Worm (Caenorhabditis elegans) whole organism, L1 larva: ENCODE data around the gene F17C8.7.
"Not testable (repeated sequence)": the region's sequence is repeated elsewhere in the genome, so short reads cannot be mapped to it uniquely, and the experiment has no call there.

Experiments
- ama-1 ChIP-seq: fragments of 150-350 bp; optimal IDR thresholded peaks from 2 replicates; lab custom pipeline; 2014
- elt-2 ChIP-seq: sonication (generic microtip); optimal IDR thresholded peaks from 2 replicates; lab custom pipeline; 2016; ENCODE audit warnings: missing genetic modification characterization, mild to moderate bottlenecking, inconsistent platforms, missing compliant biosample characterization, missing genetic modification reagents
- nhr-237 ChIP-seq: fragments of 150-350 bp; optimal IDR thresholded peaks from 2 replicates; lab custom pipeline; 2014; ENCODE audit warnings: missing biosample characterization, missing genetic modification characterization
- nhr-76 ChIP-seq: sonication (generic microtip); optimal IDR thresholded peaks from 2 replicates; lab custom pipeline; 2017; ENCODE audit warnings: missing biosample characterization, missing genetic modification characterization

- not testable (repeated sequence) for TF ChIP-seq elt-2 (tag; lab: Kevin White, UChicago); nhr-237 (tag; lab: Kevin White, UChicago); nhr-76; ama-1 (lab: Kevin White, UChicago)
Measured at ce11 chrIII:4742620-4743019, 7.1 kb downstream of the F17C8.7 start, which contains the start of gene twk-6.
